Fruit fly (Drosophila melanogaster): ENCODE results near the gene He.

He gene

dm6 chr2L:14011591-14012303 is 39.0 kb upstream of the He start (continued):
- TF ChIP-seq bsh (GFP tag; optimal IDR thresholded peaks at IDR 0.05), result peak in 1 of 2 experiments; percentile 50
- TF ChIP-seq lola (GFP tag; optimal IDR thresholded peaks at IDR 0.05), result no peak
- TF ChIP-seq vvl (GFP tag; IDR thresholded peaks at IDR 0.05), result peak; percentile 84
- no peak for TF ChIP-seq yki (optimal IDR thresholded peaks at IDR 0.05)
- TF ChIP-seq CG7839 (tag; optimal IDR thresholded peaks at IDR 0.05), result peak; percentile 62
- peak; percentile 0 for TF ChIP-seq Six4 (GFP tag; optimal IDR thresholded peaks at IDR 0.05)
- TF ChIP-seq fd64A (GFP tag; optimal IDR thresholded peaks at IDR 0.05), result no peak
- no peak; the same call in 1 of the 2 replicates for TF ChIP-seq CG7372 (GFP tag; IDR thresholded peaks at IDR 0.05)
- 0 out of 2 replicates have a peak, but pooled peaks have one; percentile 13 for TF ChIP-seq bbx (GFP tag; IDR thresholded peaks at IDR 0.05; ENCODE audit: partially characterized antibody)
- TF ChIP-seq toy (GFP tag; IDR thresholded peaks at IDR 0.05), result no peak
- no peak for TF ChIP-seq Usf (GFP tag; optimal IDR thresholded peaks at IDR 0.05)
- TF ChIP-seq CG8765 (GFP tag; IDR thresholded peaks at IDR 0.05), result no peak
- peak in 1 of 2 experiments; percentile 50 for TF ChIP-seq Hr51 (GFP tag; optimal IDR thresholded peaks at IDR 0.05)
- no peak for TF ChIP-seq Hand (GFP tag; optimal IDR thresholded peaks at IDR 0.05)
- peak; percentile 50; the same call in 1 of the 2 replicates for TF ChIP-seq CG42726 (GFP tag; IDR thresholded peaks at IDR 0.05; ENCODE audit: partially characterized antibody)
- TF ChIP-seq Ptx1 (GFP tag; IDR thresholded peaks at IDR 0.05), result peak; percentile 75
- TF ChIP-seq Hmr (GFP tag; optimal IDR thresholded peaks at IDR 0.05), result peak; percentile 39
- peak; percentile 38 for TF ChIP-seq nmo (GFP tag; optimal IDR thresholded peaks at IDR 0.05)
- TF ChIP-seq CG15011 (GFP tag; optimal IDR thresholded peaks at IDR 0.05), result peak; percentile 21
- no peak for TF ChIP-seq Stat92E (GFP tag; optimal IDR thresholded peaks at IDR 0.05)
- no peak for TF ChIP-seq Camta (GFP tag; optimal IDR thresholded peaks at IDR 0.05)
- TF ChIP-seq cg (GFP tag; optimal IDR thresholded peaks at IDR 0.05), result no peak
- TF ChIP-seq CG6813 (GFP tag; optimal IDR thresholded peaks at IDR 0.05), result no peak
- no peak for TF ChIP-seq ab (GFP tag; optimal IDR thresholded peaks at IDR 0.05)
- TF ChIP-seq croc (GFP tag; conservative IDR thresholded peaks at IDR 0.05), result no peak
- TF ChIP-seq slou (GFP tag; optimal IDR thresholded peaks at IDR 0.05), result no peak
- no peak for TF ChIP-seq CG16779 (GFP tag; IDR thresholded peaks at IDR 0.05)
- TF ChIP-seq CG3726 (GFP tag; IDR thresholded peaks at IDR 0.05), result no peak
- no peak for TF ChIP-seq CG8359 (GFP tag; optimal IDR thresholded peaks at IDR 0.05; ENCODE audit: borderline replicate concordance)
- TF ChIP-seq CG12391 (tag; optimal IDR thresholded peaks at IDR 0.05), result no peak
- no peak for TF ChIP-seq CG8924 (tag; optimal IDR thresholded peaks at IDR 0.05)
- peak; percentile 54 for TF ChIP-seq Ets65A (GFP tag)
- TF ChIP-seq gcm2 (GFP tag; optimal IDR thresholded peaks at IDR 0.05), result no peak
- peak; percentile 50; the same call in 1 of the 2 replicates for TF ChIP-seq ttk (GFP tag; IDR thresholded peaks at IDR 0.05)
- TF ChIP-seq Pdp1 (GFP tag; optimal IDR thresholded peaks at IDR 0.05), result peak in 1 of 2 experiments; percentile 56
- TF ChIP-seq MESR4 (GFP tag; optimal IDR thresholded peaks at IDR 0.05), result no peak
- TF ChIP-seq Drgx (GFP tag; IDR thresholded peaks at IDR 0.05), result no peak; the same call in 1 of the 2 replicates
- no peak; the same call in 1 of the 2 replicates for TF ChIP-seq sisA (GFP tag; IDR thresholded peaks at IDR 0.05)
- TF ChIP-seq CG4404 (GFP tag; IDR thresholded peaks at IDR 0.05), result no peak
- no peak for TF ChIP-seq wor (GFP tag; IDR thresholded peaks at IDR 0.05)
- TF ChIP-seq shn (GFP tag; optimal IDR thresholded peaks at IDR 0.05), result no peak
- no peak for TF ChIP-seq insv (GFP tag; optimal IDR thresholded peaks at IDR 0.05)
- TF ChIP-seq kni (GFP tag; optimal IDR thresholded peaks at IDR 0.05), result no peak
- peak; percentile 49 for TF ChIP-seq dmrt99B (tag; optimal IDR thresholded peaks at IDR 0.05)
- no peak for TF ChIP-seq CG18011 (GFP tag; optimal IDR thresholded peaks at IDR 0.05)
- no peak for TF ChIP-seq CG16815 (GFP tag; optimal IDR thresholded peaks at IDR 0.05)
- TF ChIP-seq CG15601 (tag; optimal IDR thresholded peaks at IDR 0.05), result peak; percentile 14
- no peak; the same call in 1 of the 2 replicates for TF ChIP-seq esg (GFP tag; conservative IDR thresholded peaks at IDR 0.05)

Data from whole organism, embryonic.